Fruit fly (Drosophila melanogaster) whole organism, embryonic: ENCODE data around the gene ng4.

Experiments used
- Adf1 ChIP-seq: fragments of 200-800 bp; sonication (Bioruptor generic); IDR thresholded peaks from 2 replicates; pipeline ENCODE4 v1.3.6; 2022; ENCODE audit warnings: missing biosample characterization, missing genetic modification characterization
- Asciz ChIP-seq: fragments of 200-800 bp; sonication (Bioruptor generic); optimal IDR thresholded peaks from 2 replicates; lab custom pipeline; 2017; ENCODE audit warnings: missing biosample characterization, mild to moderate bottlenecking, missing genetic modification characterization, missing genetic modification reagents
- Atf6 ChIP-seq: fragments of 200-800 bp; sonication (Bioruptor generic); IDR thresholded peaks from 2 replicates; pipeline ENCODE4 v1.3.6; 2022; ENCODE audit warnings: missing biosample characterization, missing genetic modification characterization
- CG11696 ChIP-seq: fragments of 200-800 bp; sonication (Bioruptor generic); IDR thresholded peaks from 2 replicates; pipeline ENCODE4 v1.3.6; 2022; ENCODE audit warnings: missing biosample characterization, missing genetic modification characterization
- CG14667 ChIP-seq: fragments of 200-800 bp; sonication (Bioruptor generic); IDR thresholded peaks from 2 replicates; pipeline ENCODE4 v1.3.6; 2022; ENCODE audit warnings: missing biosample characterization, missing genetic modification characterization
- CG15073 ChIP-seq: fragments of 200-800 bp; sonication (Bioruptor generic); optimal IDR thresholded peaks from 2 replicates; lab custom pipeline; 2016; ENCODE audit warnings: missing biosample characterization, missing genetic modification characterization
- CG15514 ChIP-seq: fragments of 200-800 bp; sonication (Bioruptor generic); optimal IDR thresholded peaks from 3 replicates; lab custom pipeline; 2017; ENCODE audit warnings: missing biosample characterization, missing genetic modification characterization, mild to moderate bottlenecking, moderate library complexity, missing genetic modification reagents
- CG15696 ChIP-seq: fragments of 200-800 bp; sonication (Bioruptor generic); optimal IDR thresholded peaks from 2 replicates; lab custom pipeline; 2019; ENCODE audit warnings: missing biosample characterization, mild to moderate bottlenecking, missing genetic modification characterization, moderate library complexity
- CG16863 ChIP-seq: fragments of 200-800 bp; sonication (Bioruptor generic); optimal IDR thresholded peaks from 3 replicates; lab custom pipeline; 2016; ENCODE audit warnings: missing biosample characterization, missing genetic modification characterization
- CG2199 ChIP-seq: fragments of 200-800 bp; sonication (Bioruptor generic); IDR thresholded peaks from 3 replicates; pipeline ENCODE4 v1.3.6; 2022; ENCODE audit warnings: missing biosample characterization, missing genetic modification characterization
- CG30403 ChIP-seq: fragments of 200-800 bp; sonication (Bioruptor generic); optimal IDR thresholded peaks from 3 replicates; lab custom pipeline; 2016; ENCODE audit warnings: missing biosample characterization, missing genetic modification characterization
- CG3065 ChIP-seq: fragments of 200-800 bp; sonication (Bioruptor generic); optimal IDR thresholded peaks from 2 replicates; lab custom pipeline; 2016; ENCODE audit warnings: missing biosample characterization, missing genetic modification characterization
- CG34422 ChIP-seq: fragments of 200-800 bp; sonication (Bioruptor generic); IDR thresholded peaks from 3 replicates; pipeline ENCODE4 v1.3.6; 2022; ENCODE audit warnings: missing biosample characterization, missing genetic modification characterization
- CG4707 ChIP-seq: fragments of 200-800 bp; sonication (Bioruptor generic); optimal IDR thresholded peaks from 2 replicates; lab custom pipeline; 2018; ENCODE audit warnings: missing biosample characterization, mild to moderate bottlenecking, missing genetic modification characterization, moderate library complexity
- CG4854 ChIP-seq: fragments of 200-800 bp; sonication (Bioruptor generic); optimal IDR thresholded peaks from 2 replicates; lab custom pipeline; 2016; ENCODE audit warnings: missing biosample characterization, missing genetic modification characterization, inconsistent platforms
- CG6854 ChIP-seq: fragments of 200-800 bp; sonication (Bioruptor generic); optimal IDR thresholded peaks from 3 replicates; lab custom pipeline; 2017; ENCODE audit warnings: missing biosample characterization, mild to moderate bottlenecking, missing genetic modification characterization
- D19A ChIP-seq: fragments of 200-800 bp; optimal IDR thresholded peaks from 3 replicates; lab custom pipeline; 2019; ENCODE audit warnings: missing biosample characterization, mild to moderate bottlenecking, missing genetic modification characterization, moderate library complexity
- MTF-1 ChIP-seq: fragments of 200-800 bp; sonication (Bioruptor generic); optimal IDR thresholded peaks from 2 replicates; lab custom pipeline; 2018; ENCODE audit warnings: missing biosample characterization, mild to moderate bottlenecking, missing genetic modification characterization, borderline replicate concordance
- Med ChIP-seq: fragments of 200-800 bp; sonication (Bioruptor generic); peaks from one replicate; lab custom pipeline; 2016; ENCODE audit warnings: missing biosample characterization, missing genetic modification characterization, mild to moderate bottlenecking, inconsistent platforms, moderate library complexity
- Rx ChIP-seq: fragments of 200-800 bp; sonication (Bioruptor generic); IDR thresholded peaks from 2 replicates; pipeline ENCODE4 v1.3.6; 2022; ENCODE audit warnings: missing biosample characterization, missing genetic modification characterization
- Trl ChIP-seq, 3 experiments: fragments of >200 bp in 2 of 3; fragments of 200-800 bp in 1 of 3; sonication (Bioruptor generic) in 1 of 3; optimal IDR thresholded peaks; 2 replicates in 1 of 3; 3 replicates in 2 of 3; lab custom pipeline; 2016 to 2017; ENCODE audit warnings: missing biosample characterization in 1 of 3, missing genetic modification characterization in 1 of 3
- Xrp1 ChIP-seq: fragments of 200-800 bp; sonication (Bioruptor generic); IDR thresholded peaks from 2 replicates; pipeline ENCODE4 v1.3.6; 2022; ENCODE audit warnings: missing biosample characterization, missing genetic modification characterization
- crp ChIP-seq, 2 experiments: fragments of 200-800 bp; sonication (Bioruptor generic); optimal IDR thresholded peaks; 2 replicates in 1 of 2; 3 replicates in 1 of 2; lab custom pipeline; 2017; ENCODE audit warnings: missing biosample characterization in 2 of 2, missing genetic modification characterization in 2 of 2, mild to moderate bottlenecking in 1 of 2, moderate library complexity in 1 of 2
- dmrt11E ChIP-seq: fragments of 200-800 bp; sonication (Bioruptor generic); optimal IDR thresholded peaks from 3 replicates; lab custom pipeline; 2018; ENCODE audit warnings: missing biosample characterization, mild to moderate bottlenecking, missing genetic modification characterization, moderate library complexity
- emc ChIP-seq: fragments of 200-800 bp; sonication (Bioruptor generic); optimal IDR thresholded peaks from 2 replicates; lab custom pipeline; 2016; ENCODE audit warnings: missing biosample characterization, missing genetic modification characterization
- en ChIP-seq: fragments of 200-800 bp; sonication (Bioruptor generic); optimal IDR thresholded peaks from 2 replicates; lab custom pipeline; 2016; ENCODE audit warnings: missing biosample characterization, missing genetic modification characterization
- esg ChIP-seq: fragments of 200-800 bp; sonication (Bioruptor generic); conservative IDR thresholded peaks from 2 replicates; pipeline ENCODE4 v1.3.6; 2022; ENCODE audit warnings: missing biosample characterization, missing genetic modification characterization
- eve ChIP-seq, 2 experiments: fragments of >200 bp; optimal IDR thresholded peaks; 2 replicates each; lab custom pipeline; 2017; ENCODE audit warnings: missing biosample characterization in 2 of 2, missing genetic modification characterization in 2 of 2
- ewg ChIP-seq: fragments of 200-800 bp; sonication (Bioruptor generic); optimal IDR thresholded peaks from 3 replicates; lab custom pipeline; 2017; ENCODE audit warnings: mild to moderate bottlenecking, missing biosample characterization, missing genetic modification reagents, missing genetic modification characterization
- fu2 ChIP-seq: fragments of 200-800 bp; sonication (Bioruptor generic); optimal IDR thresholded peaks from 2 replicates; lab custom pipeline; 2016; ENCODE audit warnings: missing biosample characterization, missing genetic modification characterization
- hb ChIP-seq: fragments of 200-800 bp; sonication (Bioruptor generic); IDR thresholded peaks from 3 replicates; pipeline ENCODE4 v1.3.6; 2022; ENCODE audit warnings: missing biosample characterization, missing genetic modification characterization; ENCODE audit not compliant: partially characterized antibody
- her ChIP-seq: fragments of 200-800 bp; sonication (Bioruptor generic); optimal IDR thresholded peaks from 2 replicates; lab custom pipeline; 2016; ENCODE audit warnings: missing biosample characterization, missing genetic modification characterization
- insv ChIP-seq, 2 experiments: fragments of 200-800 bp; sonication (Bioruptor generic); optimal IDR thresholded peaks; 3 replicates each; lab custom pipeline; 2016 to 2018; ENCODE audit warnings: missing biosample characterization in 2 of 2, missing genetic modification characterization in 2 of 2
- knrl ChIP-seq: fragments of 200-800 bp; sonication (Bioruptor generic); IDR thresholded peaks from 3 replicates; pipeline ENCODE4 v1.3.6; 2022; ENCODE audit warnings: missing biosample characterization, missing genetic modification characterization; ENCODE audit not compliant: partially characterized antibody
- nerfin-2 ChIP-seq: fragments of 200-800 bp; sonication (Bioruptor generic); IDR thresholded peaks from 2 replicates; pipeline ENCODE4 v1.3.6; 2022; ENCODE audit warnings: missing biosample characterization, missing genetic modification characterization; ENCODE audit not compliant: partially characterized antibody
- nom ChIP-seq: fragments of 200-800 bp; sonication (Bioruptor generic); optimal IDR thresholded peaks from 2 replicates; lab custom pipeline; 2017; ENCODE audit warnings: missing biosample characterization, missing genetic modification characterization, mild to moderate bottlenecking, moderate library complexity, missing genetic modification reagents
- oc ChIP-seq: fragments of 200-800 bp; sonication (Bioruptor generic); optimal IDR thresholded peaks from 2 replicates; lab custom pipeline; 2018; ENCODE audit warnings: missing biosample characterization, mild to moderate bottlenecking, missing genetic modification characterization, moderate library complexity
- sc ChIP-seq, 3 experiments: fragments of >200 bp in 2 of 3; fragments of 200-800 bp in 1 of 3; sonication (Bioruptor generic) in 1 of 3; optimal IDR thresholded peaks; 2 replicates in 2 of 3; 3 replicates in 1 of 3; lab custom pipeline; 2017; ENCODE audit warnings: mild to moderate bottlenecking in 1 of 3, missing biosample characterization in 1 of 3, missing genetic modification characterization in 1 of 3, missing genetic modification reagents in 1 of 3
- shn ChIP-seq: fragments of 200-800 bp; sonication (Bioruptor generic); optimal IDR thresholded peaks from 3 replicates; lab custom pipeline; 2016; ENCODE audit warnings: missing biosample characterization, missing genetic modification characterization
- sob ChIP-seq: fragments of 200-800 bp; sonication (Bioruptor generic); IDR thresholded peaks from 2 replicates; pipeline ENCODE4 v1.3.6; 2022; ENCODE audit warnings: missing biosample characterization, missing genetic modification characterization
- vfl ChIP-seq: fragments of 200-800 bp; sonication (Bioruptor generic); optimal IDR thresholded peaks from 2 replicates; lab custom pipeline; 2016; ENCODE audit warnings: missing biosample characterization, missing genetic modification characterization
- wor ChIP-seq: fragments of 200-800 bp; sonication (Bioruptor generic); IDR thresholded peaks from 2 replicates; pipeline ENCODE4 v1.3.6; 2022; ENCODE audit warnings: missing biosample characterization, missing genetic modification characterization
- zfh2 ChIP-seq: fragments of 200-800 bp; sonication (Bioruptor generic); optimal IDR thresholded peaks from 2 replicates; lab custom pipeline; 2016; ENCODE audit warnings: missing biosample characterization, missing genetic modification characterization

ng4 gene

dm6 chrX:3288909-3289706 lies 45.1 kb upstream of the ng4 start (continued):
- TF ChIP-seq wor: peak; percentile 32; the same call in 1 of the 2 replicates
- TF ChIP-seq her (GFP tag; lab: Kevin White, UChicago): no peak
- TF ChIP-seq en (GFP tag; lab: Kevin White, UChicago): no peak
- peak; percentile 18; the same call in 1 of the 3 replicates for TF ChIP-seq knrl (GFP tag; lab: Robert Waterston, UW)
- no peak for TF ChIP-seq CG14667 (GFP tag; lab: Robert Waterston, UW)
- peak; percentile 18; the same call in 1 of the 2 replicates for TF ChIP-seq Xrp1
- TF ChIP-seq CG4707: no peak
- no peak for TF ChIP-seq fu2
- no peak for TF ChIP-seq CG15073 (GFP tag; lab: Kevin White, UChicago)
- TF ChIP-seq CG15696 (tag; lab: Kevin White, UChicago): no peak
- TF ChIP-seq nom (GFP tag; lab: Kevin White, UChicago): peak; percentile 16
- no peak for TF ChIP-seq CG15514
- TF ChIP-seq oc (tag; lab: Kevin White, UChicago): peak; percentile 8
- TF ChIP-seq emc: no peak
- no peak for TF ChIP-seq CG16863
- peak; percentile 30; the same call in 1 of the 2 replicates for TF ChIP-seq esg (GFP tag; lab: Robert Waterston, UW)
- TF ChIP-seq nerfin-2 (GFP tag; lab: Robert Waterston, UW): no peak
- no peak for TF ChIP-seq MTF-1 (GFP tag; lab: Kevin White, UChicago)
- TF ChIP-seq sc (optimal IDR thresholded peaks at IDR 0.05; lab: Kevin White, UChicago): no peak
- peak; percentile 17 for TF ChIP-seq sc (GFP tag; optimal IDR thresholded peaks at IDR 0.05; lab: Kevin White, UChicago)
- no peak for TF ChIP-seq CG3065 (GFP tag; lab: Kevin White, UChicago)
- 0 out of 2 replicates have a peak, but pooled peaks have one; percentile 14 for TF ChIP-seq Rx (GFP tag; lab: Robert Waterston, UW)
- no peak for TF ChIP-seq dmrt11E
- TF ChIP-seq hb: no peak
- TF ChIP-seq eve (GFP tag; optimal IDR thresholded peaks at IDR 0.05; lab: Kevin White, UChicago): peak in 1 of 2 experiments; percentile 90
- TF ChIP-seq CG2199 (GFP tag; lab: Robert Waterston, UW): no peak
- no peak for TF ChIP-seq shn
- TF ChIP-seq CG6854: peak; percentile 45
- TF ChIP-seq CG30403 (GFP tag; lab: Kevin White, UChicago): peak; percentile 48
- no peak for TF ChIP-seq CG4854 (GFP tag; lab: Kevin White, UChicago)

- TF ChIP-seq insv (GFP tag; optimal IDR thresholded peaks at IDR 0.05; lab: Kevin White, UChicago) (peak in 1 of 2 experiments; percentile 52), D19A (tag; lab: Kevin White, UChicago) (no peak), Adf1 (GFP tag; lab: Robert Waterston, UW) (peak; percentile 92), ewg (GFP tag; lab: Kevin White, UChicago) (no peak), Med (GFP tag; lab: Kevin White, UChicago) (peak; percentile 23), Trl (optimal IDR thresholded peaks at IDR 0.05; lab: Kevin White, UChicago) (peak; percentile 47 to 54), Trl (GFP tag; optimal IDR thresholded peaks at IDR 0.05; lab: Kevin White, UChicago) (no peak), CG11696 (GFP tag; lab: Robert Waterston, UW) (no peak), sob (no peak), vfl (no peak), Asciz (GFP tag; lab: Kevin White, UChicago) (no peak), CG34422 (GFP tag; lab: Robert Waterston, UW) (no peak), crp (GFP tag; optimal IDR thresholded peaks at IDR 0.05; lab: Kevin White, UChicago) (no peak), zfh2 (GFP tag; lab: Kevin White, UChicago) (no peak), Atf6 (GFP tag; lab: Robert Waterston, UW) (no peak)
These were observed 44.3 kb upstream of the ng4 start for dm6 chrX:3288247-3288838.
